Worm (Caenorhabditis elegans) whole organism, L1 larva: ENCODE results near the gene EGAP9.3.

Experiments
- C04F5.9 ChIP-seq: sonication (generic microtip); optimal IDR thresholded peaks from 2 replicates; lab custom pipeline; 2016; ENCODE audit warnings: missing genetic modification characterization, missing compliant biosample characterization
- C16A3.4 ChIP-seq: fragments of 150-350 bp; optimal IDR thresholded peaks from 2 replicates; lab custom pipeline; 2014; ENCODE audit warnings: missing biosample characterization, missing genetic modification characterization
- Y116A8C.19 ChIP-seq: sonication (generic microtip); optimal IDR thresholded peaks from 2 replicates; lab custom pipeline; 2016; ENCODE audit warnings: missing compliant biosample characterization, missing genetic modification characterization, borderline replicate concordance
- aha-1 ChIP-seq: fragments of 150-350 bp; optimal IDR thresholded peaks from 2 replicates; lab custom pipeline; 2014; ENCODE audit warnings: missing biosample characterization, missing genetic modification characterization
- aly-2 ChIP-seq: fragments of 150-350 bp; optimal IDR thresholded peaks from 2 replicates; lab custom pipeline; 2014; ENCODE audit warnings: missing biosample characterization, missing genetic modification characterization
- ama-1 ChIP-seq: fragments of 150-350 bp; optimal IDR thresholded peaks from 2 replicates; lab custom pipeline; 2014
- ceh-63 ChIP-seq: fragments of 200-800 bp; sonication (Bioruptor generic); optimal IDR thresholded peaks from 2 replicates; lab custom pipeline; 2018; ENCODE audit warnings: mild to moderate bottlenecking, missing genetic modification characterization, missing compliant biosample characterization
- ceh-8 ChIP-seq: fragments of 200-800 bp; sonication (Bioruptor generic); optimal IDR thresholded peaks from 2 replicates; lab custom pipeline; 2018; ENCODE audit warnings: mild to moderate bottlenecking, missing genetic modification characterization, moderate library complexity, missing compliant biosample characterization
- ceh-82 ChIP-seq, 3 experiments: fragments of 150-350 bp in 1 of 3; sonication (generic microtip) in 2 of 3; optimal IDR thresholded peaks; 2 replicates each; lab custom pipeline; 2014 to 2017; ENCODE audit warnings: missing biosample characterization in 3 of 3, missing genetic modification characterization in 3 of 3
- ceh-88 ChIP-seq: fragments of 200-800 bp; sonication (Bioruptor generic); IDR thresholded peaks from 2 replicates; pipeline ENCODE4 v1.3.6; 2022; ENCODE audit warnings: missing genetic modification characterization, missing compliant biosample characterization
- ceh-90 ChIP-seq: sonication (generic microtip); optimal IDR thresholded peaks from 2 replicates; lab custom pipeline; 2016; ENCODE audit warnings: missing genetic modification characterization, missing compliant biosample characterization
- dsc-1 ChIP-seq: sonication (generic microtip); optimal IDR thresholded peaks from 2 replicates; lab custom pipeline; 2016; ENCODE audit warnings: mild to moderate bottlenecking, missing genetic modification characterization, missing compliant biosample characterization
- efl-1 ChIP-seq, 4 experiments: fragments of 150-350 bp; optimal IDR thresholded peaks in 3 of 4; peaks in 1 of 4; 1 replicate in 1 of 4; 2 replicates in 3 of 4; lab custom pipeline; 2014; ENCODE audit warnings: missing biosample characterization in 2 of 4, missing genetic modification characterization in 2 of 4, missing genetic modification reagents in 2 of 4
- egl-27 ChIP-seq, 2 experiments: fragments of 150-350 bp in 1 of 2; sonication (generic microtip); optimal IDR thresholded peaks; 3 replicates each; lab custom pipeline; 2017 to 2018; ENCODE audit warnings: missing biosample characterization in 2 of 2, missing genetic modification characterization in 2 of 2, missing genetic modification reagents in 2 of 2
- ets-5 ChIP-seq: fragments of 200-800 bp; sonication (Bioruptor generic); IDR thresholded peaks from 2 replicates; pipeline ENCODE4 v1.3.6; 2022; ENCODE audit warnings: missing genetic modification characterization, missing compliant biosample characterization
- fkh-10 ChIP-seq: sonication (generic microtip); optimal IDR thresholded peaks from 2 replicates; lab custom pipeline; 2017; ENCODE audit warnings: missing biosample characterization, missing genetic modification reagents, missing genetic modification characterization
- fkh-8 ChIP-seq: sonication (generic microtip); optimal IDR thresholded peaks from 2 replicates; lab custom pipeline; 2016; ENCODE audit warnings: mild to moderate bottlenecking, missing genetic modification characterization, missing compliant biosample characterization
- grh-1 ChIP-seq: fragments of 200-800 bp; sonication (Bioruptor generic); IDR thresholded peaks from 2 replicates; pipeline ENCODE4 v1.3.6; 2022; ENCODE audit warnings: missing genetic modification reagents, missing genetic modification characterization, missing compliant biosample characterization
- hlh-17 ChIP-seq: fragments of 200-800 bp; sonication (Bioruptor generic); optimal IDR thresholded peaks from 2 replicates; lab custom pipeline; 2018; ENCODE audit warnings: missing genetic modification characterization, mild to moderate bottlenecking, missing compliant biosample characterization, moderate library complexity, borderline replicate concordance
- hpl-2 ChIP-seq: fragments of 150-350 bp; optimal IDR thresholded peaks from 2 replicates; lab custom pipeline; 2014; ENCODE audit warnings: missing biosample characterization, missing genetic modification reagents, missing genetic modification characterization
- irx-1 ChIP-seq: sonication (generic microtip); optimal IDR thresholded peaks from 2 replicates; lab custom pipeline; 2016; ENCODE audit warnings: missing genetic modification characterization, missing compliant biosample characterization
- isw-1 ChIP-seq: fragments of 200-800 bp; sonication (Bioruptor generic); IDR thresholded peaks from 2 replicates; pipeline ENCODE4 v1.3.6; 2022; ENCODE audit warnings: missing genetic modification characterization, missing compliant biosample characterization
- lin-35 ChIP-seq, 2 experiments: fragments of 150-350 bp; optimal IDR thresholded peaks; 2 replicates each; lab custom pipeline; 2014; ENCODE audit warnings: missing biosample characterization in 2 of 2, missing genetic modification characterization in 2 of 2, missing genetic modification reagents in 2 of 2
- lin-39 ChIP-seq: fragments of 150-350 bp; optimal IDR thresholded peaks from 2 replicates; lab custom pipeline; 2014; ENCODE audit warnings: missing biosample characterization, missing genetic modification reagents, missing genetic modification characterization
- lir-3 ChIP-seq: sonication (generic microtip); optimal IDR thresholded peaks from 2 replicates; lab custom pipeline; 2016; ENCODE audit warnings: mild to moderate bottlenecking, missing genetic modification characterization, moderate library complexity, missing compliant biosample characterization; ENCODE audit not compliant: poor library complexity
- mdl-1 ChIP-seq, 2 experiments: fragments of 150-350 bp; optimal IDR thresholded peaks; 2 replicates each; lab custom pipeline; 2014 to 2017; ENCODE audit warnings: missing biosample characterization in 2 of 2, missing genetic modification characterization in 2 of 2, inconsistent platforms in 1 of 2
- mep-1 ChIP-seq: fragments of 150-350 bp; optimal IDR thresholded peaks from 2 replicates; lab custom pipeline; 2014; ENCODE audit warnings: missing biosample characterization, missing genetic modification characterization
- nhr-11 ChIP-seq: fragments of 150-350 bp; optimal IDR thresholded peaks from 2 replicates; lab custom pipeline; 2014; ENCODE audit warnings: missing biosample characterization, missing genetic modification characterization
- nhr-12 ChIP-seq: sonication (generic microtip); optimal IDR thresholded peaks from 2 replicates; lab custom pipeline; 2017; ENCODE audit warnings: missing biosample characterization, missing genetic modification characterization
- nhr-20 ChIP-seq: sonication (generic microtip); optimal IDR thresholded peaks from 2 replicates; lab custom pipeline; 2016; ENCODE audit warnings: mild to moderate bottlenecking, missing genetic modification characterization, missing compliant biosample characterization
- nhr-237 ChIP-seq: fragments of 150-350 bp; optimal IDR thresholded peaks from 2 replicates; lab custom pipeline; 2014; ENCODE audit warnings: missing biosample characterization, missing genetic modification characterization
- nhr-28 ChIP-seq: fragments of 150-350 bp; optimal IDR thresholded peaks from 2 replicates; lab custom pipeline; 2014; ENCODE audit warnings: missing biosample characterization, missing genetic modification characterization
- nhr-47 ChIP-seq: sonication (generic microtip); optimal IDR thresholded peaks from 2 replicates; lab custom pipeline; 2016; ENCODE audit warnings: mild to moderate bottlenecking, missing genetic modification characterization, moderate library complexity, missing compliant biosample characterization
- nhr-71 ChIP-seq: sonication (generic microtip); optimal IDR thresholded peaks from 2 replicates; lab custom pipeline; 2016; ENCODE audit warnings: mild to moderate bottlenecking, missing genetic modification characterization, moderate library complexity, missing compliant biosample characterization
- nhr-76 ChIP-seq: sonication (generic microtip); optimal IDR thresholded peaks from 2 replicates; lab custom pipeline; 2017; ENCODE audit warnings: missing biosample characterization, missing genetic modification characterization
- nhr-77 ChIP-seq: fragments of 150-350 bp; optimal IDR thresholded peaks from 2 replicates; lab custom pipeline; 2014; ENCODE audit warnings: missing biosample characterization, missing genetic modification characterization
- nhr-90 ChIP-seq: sonication (generic microtip); optimal IDR thresholded peaks from 2 replicates; lab custom pipeline; 2016; ENCODE audit warnings: mild to moderate bottlenecking, missing genetic modification characterization, missing compliant biosample characterization; ENCODE audit not compliant: poor library complexity
- pag-3 ChIP-seq: sonication (generic microtip); optimal IDR thresholded peaks from 2 replicates; lab custom pipeline; 2017; ENCODE audit warnings: missing genetic modification characterization, mild to moderate bottlenecking, missing compliant biosample characterization, antibody characterized with exemption, borderline replicate concordance; ENCODE audit not compliant: insufficient read depth
- pax-3 ChIP-seq: fragments of 200-800 bp; sonication (Bioruptor generic); optimal IDR thresholded peaks from 2 replicates; lab custom pipeline; 2018; ENCODE audit warnings: mild to moderate bottlenecking, missing genetic modification characterization, moderate library complexity, missing compliant biosample characterization
- rnt-1 ChIP-seq: sonication (generic microtip); optimal IDR thresholded peaks from 2 replicates; lab custom pipeline; 2016; ENCODE audit warnings: mild to moderate bottlenecking, missing genetic modification characterization, moderate library complexity, missing compliant biosample characterization
- skn-1 ChIP-seq: fragments of 150-350 bp; optimal IDR thresholded peaks from 2 replicates; lab custom pipeline; 2014; ENCODE audit warnings: missing biosample characterization, missing genetic modification characterization
- snpc-4 ChIP-seq: fragments of 150-350 bp; optimal IDR thresholded peaks from 2 replicates; lab custom pipeline; 2014; ENCODE audit warnings: missing biosample characterization, missing genetic modification characterization
- snu-23 ChIP-seq: sonication (generic microtip); optimal IDR thresholded peaks from 2 replicates; lab custom pipeline; 2016; ENCODE audit warnings: missing genetic modification characterization, missing compliant biosample characterization
- sox-4 ChIP-seq: sonication (generic microtip); optimal IDR thresholded peaks from 2 replicates; lab custom pipeline; 2016; ENCODE audit warnings: missing genetic modification characterization, missing compliant biosample characterization
- sptf-1 ChIP-seq: fragments of 150-350 bp; optimal IDR thresholded peaks from 2 replicates; lab custom pipeline; 2014; ENCODE audit warnings: missing biosample characterization, missing genetic modification characterization
- sup-37 ChIP-seq: fragments of 200-800 bp; sonication (Bioruptor generic); optimal IDR thresholded peaks from 2 replicates; lab custom pipeline; 2018; ENCODE audit warnings: mild to moderate bottlenecking, missing genetic modification characterization, missing compliant biosample characterization
- swsn-7 ChIP-seq: sonication (generic microtip); optimal IDR thresholded peaks from 2 replicates; lab custom pipeline; 2016; ENCODE audit warnings: missing genetic modification characterization, missing compliant biosample characterization
- tbx-2 ChIP-seq: sonication (generic microtip); optimal IDR thresholded peaks from 2 replicates; lab custom pipeline; 2016; ENCODE audit warnings: missing genetic modification characterization, missing compliant biosample characterization
- unc-130 ChIP-seq: fragments of 150-350 bp; optimal IDR thresholded peaks from 2 replicates; lab custom pipeline; 2017; ENCODE audit warnings: missing biosample characterization, missing genetic modification characterization, inconsistent platforms
- unc-62 ChIP-seq: fragments of 150-350 bp; optimal IDR thresholded peaks from 2 replicates; lab custom pipeline; 2014; ENCODE audit warnings: missing biosample characterization, missing genetic modification reagents, missing genetic modification characterization
- vab-15 ChIP-seq: sonication (generic microtip); optimal IDR thresholded peaks from 2 replicates; lab custom pipeline; 2017; ENCODE audit warnings: missing genotype, mild to moderate bottlenecking, missing genetic modification characterization, missing compliant biosample characterization
- zag-1 ChIP-seq: fragments of 150-350 bp; optimal IDR thresholded peaks from 2 replicates; lab custom pipeline; 2014; ENCODE audit warnings: missing biosample characterization, missing genetic modification characterization
- ztf-11 ChIP-seq, 2 experiments: sonication (generic microtip); optimal IDR thresholded peaks; 2 replicates each; lab custom pipeline; 2016 to 2017; ENCODE audit warnings: missing genetic modification characterization in 2 of 2, missing biosample characterization in 1 of 2, missing compliant biosample characterization in 1 of 2

Gene EGAP9.3

DNA sequence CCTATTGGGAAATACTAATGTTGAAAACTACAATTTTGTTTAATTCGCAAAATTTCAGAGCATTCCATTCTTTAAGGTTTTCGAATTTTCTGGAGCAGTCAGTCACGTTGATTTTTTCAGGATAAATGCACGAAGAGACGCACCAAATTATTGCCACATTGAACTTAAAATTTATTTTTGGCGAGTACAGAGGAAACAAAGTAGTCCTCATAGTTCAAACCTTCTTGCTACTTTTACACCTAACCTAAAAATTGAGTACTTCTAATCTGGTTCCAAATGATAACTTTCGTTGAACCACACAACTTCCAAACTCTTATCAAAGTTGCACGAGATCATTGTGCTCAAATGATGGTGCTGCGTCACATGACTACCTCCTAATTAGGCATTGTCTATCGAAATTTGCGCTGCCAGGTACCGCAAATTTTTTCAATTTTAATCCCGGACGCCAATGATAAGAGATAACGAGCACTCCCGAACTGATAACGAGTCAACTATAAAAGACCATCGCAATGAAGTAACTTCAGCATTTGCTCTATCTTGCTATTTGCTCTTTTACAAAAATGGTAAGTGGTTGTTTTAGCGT lies 34.3 kb upstream of the EGAP9.3 start, which contains the start of gene cpr-4:
Gene cpr-4, plus strand, starts transcription at position 523 of the 583 bp plus-strand sequence.
- TF ChIP-seq ceh-90: no peak
- TF ChIP-seq unc-62: no peak
- peak in 1 of 2 experiments; percentile 66 for TF ChIP-seq mdl-1 (tag; optimal IDR thresholded peaks at IDR 0.05; lab: Kevin White, UChicago)
- TF ChIP-seq lin-39 (tag; lab: Kevin White, UChicago): no peak
- TF ChIP-seq tbx-2 (tag; lab: Kevin White, UChicago): no peak
- no peak for TF ChIP-seq unc-130
- TF ChIP-seq aly-2 (tag; lab: Kevin White, UChicago): no peak
- TF ChIP-seq efl-1 (optimal IDR thresholded peaks at IDR 0.05; lab: Kevin White, UChicago): no peak
- TF ChIP-seq efl-1 (GFP tag; optimal IDR thresholded peaks at IDR 0.05 in 1 of 2; lab: Kevin White, UChicago): peak in 1 of 2 experiments; percentile 82
- TF ChIP-seq nhr-76: no peak
- TF ChIP-seq Y116A8C.19: no peak
- no peak for TF ChIP-seq dsc-1 (tag; lab: Kevin White, UChicago)
- TF ChIP-seq C16A3.4 (tag; lab: Kevin White, UChicago): no peak
- TF ChIP-seq ama-1 (lab: Kevin White, UChicago): peak; percentile 28
- no peak for TF ChIP-seq egl-27 (tag; optimal IDR thresholded peaks at IDR 0.05; lab: Kevin White, UChicago)
- TF ChIP-seq ceh-82 (tag; optimal IDR thresholded peaks at IDR 0.05; lab: Kevin White, UChicago): no peak
- no peak for TF ChIP-seq swsn-7
- TF ChIP-seq C04F5.9 (tag; lab: Kevin White, UChicago): no peak
- no peak for TF ChIP-seq fkh-10 (GFP tag; lab: Kevin White, UChicago)
- TF ChIP-seq ceh-8 (GFP tag; lab: Kevin White, UChicago): no peak
- no peak for TF ChIP-seq nhr-12 (tag; lab: Kevin White, UChicago)
- no peak for TF ChIP-seq sup-37 (GFP tag; lab: Kevin White, UChicago)
- TF ChIP-seq pag-3: no peak
- TF ChIP-seq skn-1: peak; percentile 10
- TF ChIP-seq sox-4 (tag; lab: Kevin White, UChicago): no peak
- no peak for TF ChIP-seq hpl-2 (GFP tag; lab: Kevin White, UChicago)
- no peak for TF ChIP-seq fkh-8 (tag; lab: Kevin White, UChicago)
- TF ChIP-seq pax-3: no peak
- TF ChIP-seq nhr-90: peak; percentile 48
- peak; percentile 48 for TF ChIP-seq nhr-71 (tag; lab: Kevin White, UChicago)
- no peak for TF ChIP-seq ceh-63 (GFP tag; lab: Kevin White, UChicago)
- no peak for TF ChIP-seq lir-3 (tag; lab: Kevin White, UChicago)
- TF ChIP-seq rnt-1 (tag; lab: Kevin White, UChicago): no peak
- TF ChIP-seq hlh-17 (GFP tag; lab: Kevin White, UChicago): no peak
- TF ChIP-seq nhr-28 (tag; lab: Kevin White, UChicago): no peak
- no peak for TF ChIP-seq mep-1 (tag; lab: Kevin White, UChicago)
- no peak for TF ChIP-seq grh-1 (GFP tag; lab: Robert Waterston, UW)
- no peak for TF ChIP-seq nhr-77 (tag; lab: Kevin White, UChicago)
- TF ChIP-seq snpc-4 (tag; lab: Kevin White, UChicago): no peak
- TF ChIP-seq nhr-237 (tag; lab: Kevin White, UChicago): no peak
- no peak for TF ChIP-seq snu-23 (GFP tag; lab: Kevin White, UChicago)
- TF ChIP-seq ztf-11 (tag; optimal IDR thresholded peaks at IDR 0.05; lab: Kevin White, UChicago): no peak
- peak; percentile 39 for TF ChIP-seq nhr-20 (tag; lab: Kevin White, UChicago)
- TF ChIP-seq ceh-88: no peak
- TF ChIP-seq vab-15 (tag; lab: Kevin White, UChicago): no peak
- TF ChIP-seq zag-1 (tag; lab: Kevin White, UChicago): no peak
- TF ChIP-seq nhr-11 (tag; lab: Kevin White, UChicago): no peak
- no peak for TF ChIP-seq isw-1 (GFP tag; lab: Robert Waterston, UW)
- no peak for TF ChIP-seq sptf-1
- no peak for TF ChIP-seq nhr-47 (tag; lab: Kevin White, UChicago)
- no peak for TF ChIP-seq aha-1 (tag; lab: Kevin White, UChicago)
- no peak for TF ChIP-seq irx-1
- TF ChIP-seq lin-35 (GFP tag; optimal IDR thresholded peaks at IDR 0.05; lab: Kevin White, UChicago): peak in 1 of 2 experiments; percentile 44
- no peak for TF ChIP-seq ets-5 (GFP tag; lab: Robert Waterston, UW)
